Fruit fly (Drosophila melanogaster): ENCODE data around the gene Pgant5.

Gene Pgant5

dm6 chr2L:5096761-5097160, 3.4 kb upstream of the Pgant5 start (continued):
- TF ChIP-seq CG18599 (GFP tag; optimal IDR thresholded peaks at IDR 0.05), result peak; percentile 81
- TF ChIP-seq Opbp (GFP tag; IDR thresholded peaks at IDR 0.05; ENCODE audit: partially characterized antibody), result no peak
- TF ChIP-seq trh (GFP tag; optimal IDR thresholded peaks at IDR 0.05), result no peak
- peak; percentile 23; the same call in 1 of the 2 replicates for TF ChIP-seq Awh (GFP tag; IDR thresholded peaks at IDR 0.05)
- peak; percentile 63 for TF ChIP-seq MTF-1 (GFP tag; optimal IDR thresholded peaks at IDR 0.05; ENCODE audit: borderline replicate concordance)
- peak; percentile 78 for TF ChIP-seq CG13296 (GFP tag; optimal IDR thresholded peaks at IDR 0.05)
- TF ChIP-seq fd3F (GFP tag; optimal IDR thresholded peaks at IDR 0.05), result peak; percentile 8
- TF ChIP-seq az2 (GFP tag; optimal IDR thresholded peaks at IDR 0.05), result no peak
- no peak for TF ChIP-seq ap (GFP tag; IDR thresholded peaks at IDR 0.05)
- TF ChIP-seq CG13123 (GFP tag; optimal IDR thresholded peaks at IDR 0.05), result no peak
- no peak for TF ChIP-seq bcd (GFP tag; optimal IDR thresholded peaks at IDR 0.05)
- TF ChIP-seq CG9727 (GFP tag; optimal IDR thresholded peaks at IDR 0.05), result peak; percentile 9
- peak; percentile 36 for TF ChIP-seq CG17385 (GFP tag; optimal IDR thresholded peaks at IDR 0.05)
- TF ChIP-seq onecut (GFP tag; IDR thresholded peaks at IDR 0.05), result peak; percentile 98
- TF ChIP-seq gce (GFP tag; IDR thresholded peaks at IDR 0.05), result no peak
- no peak for TF ChIP-seq dm (GFP tag; optimal IDR thresholded peaks at IDR 0.05)
- no peak for TF ChIP-seq CG8290 (GFP tag; optimal IDR thresholded peaks at IDR 0.05)
- peak in 1 of 2 experiments; percentile 51 for TF ChIP-seq CG8290 (tag; optimal IDR thresholded peaks at IDR 0.05)
- TF ChIP-seq CG6683 (GFP tag; optimal IDR thresholded peaks at IDR 0.05), result peak; percentile 27
- TF ChIP-seq slp2 (GFP tag; optimal IDR thresholded peaks at IDR 0.05), result no peak
- peak; percentile 16 for TF ChIP-seq Deaf1 (tag; optimal IDR thresholded peaks at IDR 0.05)
- TF ChIP-seq CG12299 (tag; optimal IDR thresholded peaks at IDR 0.05), result peak; percentile 7
- TF ChIP-seq CG3847 (GFP tag; IDR thresholded peaks at IDR 0.05), result no peak
- TF ChIP-seq stc (GFP tag; IDR thresholded peaks at IDR 0.05), result 0 out of 2 replicates have a peak, but pooled peaks have one; percentile 29
- peak; percentile 24 for TF ChIP-seq CG17568 (GFP tag; optimal IDR thresholded peaks at IDR 0.05)
- no peak for TF ChIP-seq pros (GFP tag; optimal IDR thresholded peaks at IDR 0.05)
- TF ChIP-seq CG7839 (tag; optimal IDR thresholded peaks at IDR 0.05), result no peak
- TF ChIP-seq wor (GFP tag; IDR thresholded peaks at IDR 0.05), result no peak
- TF ChIP-seq al (GFP tag; IDR thresholded peaks at IDR 0.05), result no peak
- TF ChIP-seq CG17359 (tag; optimal IDR thresholded peaks at IDR 0.05), result no peak
- peak; percentile 80 for TF ChIP-seq Med (GFP tag)
- no peak for TF ChIP-seq D19B (GFP tag; optimal IDR thresholded peaks at IDR 0.05)
- 0 out of 3 replicates have a peak, but pooled peaks have one; percentile 34 for TF ChIP-seq otp (GFP tag; IDR thresholded peaks at IDR 0.05)
- no peak for TF ChIP-seq CG9797 (GFP tag; optimal IDR thresholded peaks at IDR 0.05)
- TF ChIP-seq H15 (GFP tag; IDR thresholded peaks at IDR 0.05), result no peak
- TF ChIP-seq Ets97D (GFP tag; optimal IDR thresholded peaks at IDR 0.05), result peak; percentile 92
- no peak for TF ChIP-seq Ada2b (GFP tag; IDR thresholded peaks at IDR 0.05)
- TF ChIP-seq tll (GFP tag; optimal IDR thresholded peaks at IDR 0.05), result no peak
- no peak for TF ChIP-seq CG11695 (GFP tag; IDR thresholded peaks at IDR 0.05)
- TF ChIP-seq CG3838 (GFP tag; optimal IDR thresholded peaks at IDR 0.05), result no peak
- TF ChIP-seq phol (tag; optimal IDR thresholded peaks at IDR 0.05), result no peak
- TF ChIP-seq ci (GFP tag; IDR thresholded peaks at IDR 0.05), result peak; percentile 67; the same call in 2 of the 3 replicates
- peak; percentile 86 for TF ChIP-seq CG12071 (GFP tag; optimal IDR thresholded peaks at IDR 0.05)
- peak; percentile 40 for TF ChIP-seq NfI (GFP tag; optimal IDR thresholded peaks at IDR 0.05)
- no peak for TF ChIP-seq CHES-1-like (GFP tag; optimal IDR thresholded peaks at IDR 0.05)
- no peak for TF ChIP-seq toy (GFP tag; IDR thresholded peaks at IDR 0.05)
- TF ChIP-seq fu2 (GFP tag; optimal IDR thresholded peaks at IDR 0.05), result no peak
- TF ChIP-seq CG15601 (tag; optimal IDR thresholded peaks at IDR 0.05), result no peak
- peak; percentile 45 for TF ChIP-seq CG5180 (GFP tag; optimal IDR thresholded peaks at IDR 0.05)
- 0 out of 2 replicates have a peak, but pooled peaks have one; percentile 6 for TF ChIP-seq Bgb (GFP tag; IDR thresholded peaks at IDR 0.05; ENCODE audit: partially characterized antibody)
- TF ChIP-seq scrt (GFP tag; optimal IDR thresholded peaks at IDR 0.05), result peak; percentile 55
